Worm (Caenorhabditis elegans) whole organism, midembryonic: ENCODE data around the gene T03F7.5.

ENCODE experiments used
- cog-1 ChIP-seq: sonication (generic microtip); optimal IDR thresholded peaks from 2 replicates; lab custom pipeline; 2016; ENCODE audit warnings: missing genetic modification characterization, missing compliant biosample characterization
- klf-2 ChIP-seq: fragments of 200-800 bp; sonication (Bioruptor generic); conservative IDR thresholded peaks from 2 replicates; pipeline ENCODE4 v1.3.6; 2022; ENCODE audit warnings: missing genetic modification reagents, missing genetic modification characterization, missing compliant biosample characterization
- med-1 ChIP-seq: sonication (generic microtip); optimal IDR thresholded peaks from 2 replicates; lab custom pipeline; 2017; ENCODE audit warnings: missing genetic modification characterization, mild to moderate bottlenecking, missing compliant biosample characterization, antibody characterized with exemption, missing genetic modification reagents; ENCODE audit not compliant: insufficient read depth
- ztf-23 ChIP-seq: fragments of 200-800 bp; sonication (Bioruptor generic); IDR thresholded peaks from 2 replicates; pipeline ENCODE4 v1.3.6; 2022; ENCODE audit warnings: missing genetic modification reagents, missing genetic modification characterization, missing compliant biosample characterization
- ztf-29 ChIP-seq: fragments of 200-800 bp; sonication (Bioruptor generic); IDR thresholded peaks from 2 replicates; pipeline ENCODE4 v1.3.6; 2022; ENCODE audit warnings: missing genetic modification reagents, missing genetic modification characterization, missing compliant biosample characterization

DNA sequence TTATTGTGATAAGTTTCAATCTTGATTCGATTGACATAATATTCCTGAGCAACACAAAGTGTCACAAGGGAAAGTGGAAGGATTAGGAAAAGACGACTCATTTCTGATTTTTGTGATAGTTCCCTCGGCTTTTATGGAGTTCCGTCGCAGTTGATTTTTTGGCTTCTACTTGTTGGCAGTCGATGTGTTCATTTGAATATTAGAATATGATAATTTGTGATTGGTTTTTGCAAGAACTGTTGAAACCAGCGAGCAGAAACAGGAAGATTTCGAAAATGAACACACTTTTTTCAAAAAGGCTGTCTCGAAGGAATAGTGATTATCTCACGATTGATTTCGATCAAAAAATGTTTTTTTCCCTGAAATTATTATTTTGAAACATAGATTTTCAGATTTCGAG, 35.7 kb upstream of the T03F7.5 start, which contains the start of gene T02E9.6:
- no peak for TF ChIP-seq med-1
- no peak for TF ChIP-seq klf-2 (GFP tag; lab: Robert Waterston, UW)
- TF ChIP-seq cog-1 = no peak
- no peak for TF ChIP-seq ztf-23 (GFP tag; lab: Robert Waterston, UW)
- no peak for TF ChIP-seq ztf-29 (GFP tag; lab: Robert Waterston, UW)
